Fruit fly (Drosophila melanogaster) S2 (cell line): ENCODE results near the gene Nup35.

Source experiments
- CG8478 ChIP-seq: fragments of >200 bp; optimal IDR thresholded peaks from 2 replicates; lab custom pipeline; 2018
- CTCF ChIP-seq, 2 experiments: fragments of >200 bp; optimal IDR thresholded peaks; 2 replicates each; lab custom pipeline; 2018

DNA sequence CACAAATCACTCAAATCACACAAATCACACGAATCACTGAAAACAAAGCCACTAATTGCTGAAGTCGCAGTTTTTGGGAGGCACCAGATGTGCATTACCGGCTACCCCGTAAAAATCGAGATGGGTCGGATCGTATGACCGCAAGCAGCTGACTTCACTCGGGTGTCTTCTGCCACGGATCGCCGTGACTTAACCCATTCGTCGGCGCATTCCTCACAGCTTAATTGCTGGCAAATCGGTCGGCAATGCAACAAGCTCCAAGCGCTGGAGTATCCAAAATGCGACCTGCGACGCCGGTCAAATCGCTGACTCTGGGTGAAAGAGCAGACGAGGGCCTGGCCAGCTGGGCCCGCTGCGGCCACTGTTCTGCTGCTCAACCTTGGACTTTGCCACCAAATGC lies 34.8 kb downstream of the Nup35 start:
- TF ChIP-seq CG8478 (lab: Kevin White, UChicago) = no peak
- TF ChIP-seq CTCF (optimal IDR thresholded peaks at IDR 0.05; lab: Kevin White, UChicago) = no peak
